Fruit fly (Drosophila melanogaster) whole organism, embryonic: Measurements from ENCODE around the gene CG10907.

Source experiments
- Ada2b ChIP-seq: fragments of 200-800 bp; sonication (Bioruptor generic); IDR thresholded peaks from 2 replicates; pipeline ENCODE4 v1.3.6; 2022; ENCODE audit warnings: missing biosample characterization, missing genetic modification characterization
- BEAF-32 ChIP-seq: fragments of 200-800 bp; sonication (Bioruptor generic); optimal IDR thresholded peaks from 3 replicates; lab custom pipeline; 2017; ENCODE audit warnings: missing biosample characterization, missing genetic modification characterization, mild to moderate bottlenecking, moderate library complexity, missing genetic modification reagents
- CG14014 ChIP-seq: fragments of 200-800 bp; sonication (Bioruptor generic); IDR thresholded peaks from 2 replicates; pipeline ENCODE4 v1.3.6; 2022; ENCODE audit warnings: missing biosample characterization, missing genetic modification characterization
- CG31365 ChIP-seq: fragments of 200-800 bp; sonication (Bioruptor generic); optimal IDR thresholded peaks from 2 replicates; lab custom pipeline; 2018; ENCODE audit warnings: missing biosample characterization, mild to moderate bottlenecking, missing genetic modification characterization
- CG3281 ChIP-seq: fragments of 200-800 bp; sonication (Bioruptor generic); optimal IDR thresholded peaks from 3 replicates; lab custom pipeline; 2017; ENCODE audit warnings: missing biosample characterization, mild to moderate bottlenecking, missing genetic modification characterization
- Elba2 ChIP-seq: fragments of 200-800 bp; sonication (Bioruptor generic); optimal IDR thresholded peaks from 3 replicates; lab custom pipeline; 2016; ENCODE audit warnings: missing biosample characterization, missing genetic modification characterization
- Hey ChIP-seq: fragments of 200-800 bp; sonication (Bioruptor generic); optimal IDR thresholded peaks from 3 replicates; lab custom pipeline; 2018; ENCODE audit warnings: missing biosample characterization, mild to moderate bottlenecking, missing genetic modification characterization
- caup ChIP-seq: fragments of 200-800 bp; sonication (Bioruptor generic); optimal IDR thresholded peaks from 3 replicates; lab custom pipeline; 2017; ENCODE audit warnings: missing biosample characterization, mild to moderate bottlenecking, missing genetic modification characterization, moderate library complexity; ENCODE audit not compliant: severe bottlenecking
- disco-r ChIP-seq: fragments of 200-800 bp; sonication (Bioruptor generic); optimal IDR thresholded peaks from 2 replicates; lab custom pipeline; 2016; ENCODE audit warnings: missing biosample characterization, missing genetic modification characterization
- inv ChIP-seq: fragments of 200-800 bp; sonication (Bioruptor generic); IDR thresholded peaks from 2 replicates; pipeline ENCODE4 v1.3.6; 2022; ENCODE audit warnings: missing biosample characterization, missing genetic modification characterization; ENCODE audit not compliant: partially characterized antibody
- mirr ChIP-seq: fragments of 200-800 bp; sonication (Bioruptor generic); optimal IDR thresholded peaks from 3 replicates; lab custom pipeline; 2018; ENCODE audit warnings: missing biosample characterization, mild to moderate bottlenecking, missing genetic modification characterization
- prd ChIP-seq, 3 experiments: fragments of >200 bp in 2 of 3; fragments of 200-800 bp in 1 of 3; sonication (Bioruptor generic) in 1 of 3; optimal IDR thresholded peaks in 2 of 3; IDR thresholded peaks in 1 of 3; 2 replicates in 2 of 3; 3 replicates in 1 of 3; pipeline versions ENCODE4 v1.3.6 to Lab custom; 2017 to 2022; ENCODE audit warnings: missing biosample characterization in 1 of 3, missing genetic modification characterization in 1 of 3

DNA sequence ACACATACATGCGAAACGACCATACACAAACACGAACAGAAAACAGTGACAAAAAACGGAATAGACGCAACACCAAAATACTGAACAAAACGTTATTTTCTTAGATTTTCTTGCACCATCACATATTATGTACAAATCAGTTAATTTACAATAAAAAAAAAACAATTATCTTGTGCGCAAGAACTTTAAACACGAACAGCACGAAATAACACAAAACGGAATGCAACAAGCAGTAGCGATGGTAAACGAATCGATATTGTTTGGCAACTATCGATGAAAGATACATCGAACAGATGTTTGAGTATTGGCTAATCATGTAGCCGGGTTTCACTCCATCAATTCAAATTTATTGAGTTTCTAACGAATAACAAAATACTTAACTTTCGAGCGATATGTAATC, 3.5 kb upstream of the CG10907 start, which contains the start of gene Pi3K68D:
- TF ChIP-seq Ada2b (GFP tag; lab: Robert Waterston, UW): no peak
- TF ChIP-seq inv: peak; percentile 92
- no peak for TF ChIP-seq caup (GFP tag; lab: Kevin White, UChicago)
- peak; percentile 97 for TF ChIP-seq BEAF-32 (GFP tag; lab: Kevin White, UChicago)
- TF ChIP-seq CG31365 (tag; lab: Kevin White, UChicago): no peak
- TF ChIP-seq disco-r (GFP tag; lab: Kevin White, UChicago): no peak
- no peak for TF ChIP-seq mirr (GFP tag; lab: Kevin White, UChicago)
- TF ChIP-seq CG14014: no peak
- TF ChIP-seq prd (optimal IDR thresholded peaks at IDR 0.05; lab: Kevin White, UChicago): no peak
- no peak for TF ChIP-seq prd (GFP tag; IDR thresholded peaks at IDR 0.05; lab: Robert Waterston, UW)
- TF ChIP-seq Elba2 (GFP tag; lab: Kevin White, UChicago): no peak
- TF ChIP-seq Hey: no peak
- TF ChIP-seq CG3281: no peak
